Worm (Caenorhabditis elegans) whole organism, L4/young adult: ENCODE data around the gene clec-124.
"Not testable (repeated sequence)": the region's sequence is repeated elsewhere in the genome, so short reads cannot be mapped to it uniquely, and the experiment has no call there.

Experiments used
- W03F9.2 ChIP-seq: fragments of 150-350 bp; optimal IDR thresholded peaks from 2 replicates; lab custom pipeline; 2014; ENCODE audit warnings: missing biosample characterization, missing genetic modification characterization
- dao-5 ChIP-seq: sonication (generic microtip); optimal IDR thresholded peaks from 2 replicates; lab custom pipeline; 2016; ENCODE audit warnings: missing genotype, missing genetic modification characterization, moderate library complexity, missing compliant biosample characterization
- him-1 ChIP-seq: sonication (generic microtip); optimal IDR thresholded peaks from 2 replicates; lab custom pipeline; 2016; ENCODE audit warnings: missing genotype, missing genetic modification reagents, missing genetic modification characterization, missing compliant biosample characterization

clec-124 gene

DNA sequence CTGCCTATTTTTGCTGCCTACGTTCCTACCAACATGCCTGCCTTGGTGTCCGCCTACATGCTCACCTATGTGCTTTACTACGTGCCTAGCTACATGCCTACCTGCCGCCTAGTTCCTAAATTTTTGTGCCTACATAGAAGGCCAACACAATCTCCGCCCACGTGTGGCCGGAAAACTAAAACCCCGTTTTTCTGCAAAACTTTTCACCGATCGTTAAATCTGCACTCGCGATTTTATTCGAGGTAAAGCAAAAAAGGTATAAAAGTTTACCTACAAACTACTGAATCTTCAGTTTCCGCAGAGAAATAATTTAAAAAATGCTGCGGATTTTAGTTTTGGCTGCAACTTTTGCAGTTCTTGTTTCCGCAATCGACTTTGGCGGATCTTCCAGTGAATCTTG is at the start of gene clec-124:
clec-124 (plus strand) TSS at position 301 of the 400 bp plus-strand sequence.
- TF ChIP-seq dao-5 (tag; lab: Kevin White, UChicago) (no peak), him-1 (no peak), W03F9.2 (tag; lab: Kevin White, UChicago) (no peak)

DNA sequence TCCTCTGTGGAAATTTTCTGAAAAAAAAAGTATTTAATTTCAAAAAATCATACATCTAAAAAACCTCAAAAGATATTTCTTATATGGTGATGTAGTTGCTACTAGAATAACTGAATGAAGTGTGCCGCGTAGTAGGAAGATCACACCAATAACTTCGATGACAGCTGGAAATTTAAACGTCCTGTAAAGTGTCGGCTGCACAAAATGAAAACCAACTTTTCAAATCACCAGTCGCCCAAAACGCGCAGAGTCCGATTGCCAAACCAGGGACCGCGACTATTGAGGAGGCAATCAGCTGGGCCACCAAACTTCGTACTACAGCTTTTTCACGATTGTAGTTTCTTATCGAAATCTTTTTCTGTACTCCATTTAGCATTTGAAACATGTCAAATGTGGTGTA is 48.3 kb upstream of the clec-124 start, which contains the start of gene sri-48:
sri-48 (minus strand) TSS at position 101 of the 400 bp plus-strand sequence.
- not testable (repeated sequence) for TF ChIP-seq dao-5 (tag; lab: Kevin White, UChicago); him-1; W03F9.2 (tag; lab: Kevin White, UChicago)

DNA sequence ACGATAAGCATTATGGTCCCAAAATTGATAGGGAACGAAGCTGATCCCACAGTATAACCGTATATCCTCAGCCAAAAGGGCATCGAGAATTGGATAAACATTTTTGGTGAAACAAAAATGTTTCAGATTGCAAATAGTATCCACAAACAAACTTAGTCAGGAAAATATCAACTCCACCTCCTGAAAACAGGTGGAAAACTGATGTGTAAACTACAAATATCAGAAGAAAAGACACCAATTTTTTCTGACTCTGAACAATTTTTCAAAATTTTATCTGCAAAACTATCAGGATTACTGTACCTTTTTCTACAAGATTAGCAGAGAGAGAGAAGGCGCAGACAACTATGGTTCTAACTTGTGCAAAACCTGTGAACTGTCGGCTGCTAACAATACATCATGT is 47.0 kb upstream of the clec-124 start, which contains the start of gene sri-53:
sri-53 (minus strand) TSS at position 101 of the 400 bp plus-strand sequence.
- no peak for TF ChIP-seq him-1

DNA sequence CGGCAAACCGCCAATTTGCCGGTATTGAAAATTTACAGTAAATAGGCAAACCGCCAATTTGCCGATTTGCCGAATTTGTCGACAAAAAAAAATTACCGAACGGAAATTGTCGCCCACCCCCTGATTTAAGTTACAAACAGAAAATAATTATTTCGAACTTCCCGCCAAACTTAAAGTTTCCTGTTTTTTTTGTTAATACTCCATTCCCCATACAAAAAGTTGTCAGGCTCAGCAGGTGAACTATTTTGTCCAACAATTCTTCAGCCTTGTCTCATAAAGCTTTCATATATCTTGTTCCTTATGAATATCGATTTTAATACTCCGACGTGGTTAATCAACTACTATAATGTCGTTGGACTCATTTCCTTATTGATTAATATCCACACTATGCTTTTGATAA is 46.1 kb upstream of the clec-124 start, which contains the start of gene sri-50:
sri-50 (plus strand) TSS at position 301 of the 400 bp plus-strand sequence.
- TF ChIP-seq him-1, result no peak

DNA sequence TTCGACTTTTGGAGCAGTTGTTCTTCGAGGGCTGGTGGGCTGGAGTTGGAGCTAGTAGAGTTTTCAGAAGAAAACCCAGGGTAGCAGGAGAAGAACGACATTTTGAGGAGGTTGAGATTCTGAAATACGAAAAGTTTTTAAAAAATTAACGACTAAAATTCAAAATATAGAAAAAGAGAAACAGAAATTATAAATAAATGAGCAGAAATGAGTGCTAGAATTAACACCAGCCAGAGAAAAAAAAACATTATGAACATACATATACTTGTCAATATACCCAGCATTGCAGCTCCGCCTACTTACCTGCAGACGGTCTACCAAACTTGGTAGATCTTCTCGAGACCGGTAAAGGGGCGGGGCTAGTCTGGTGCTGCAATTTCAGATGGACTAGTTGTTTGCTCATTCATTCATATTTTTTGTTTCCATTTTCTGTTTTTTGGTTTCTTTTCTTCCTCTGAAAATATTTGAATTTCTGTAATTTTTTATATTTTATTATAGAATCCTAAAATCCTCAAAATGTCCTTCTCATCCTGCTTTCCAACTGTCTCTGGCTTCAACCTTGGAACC is 43.0 kb upstream of the clec-124 start, which contains the start of the genes ZC239.20 and ZC239.21:
ZC239.20 (minus strand) TSS at position 101 of the 567 bp plus-strand sequence.
ZC239.21 (plus strand) TSS at position 517 of the 567 bp plus-strand sequence.
- TF ChIP-seq W03F9.2 (tag; lab: Kevin White, UChicago) (no peak), dao-5 (tag; lab: Kevin White, UChicago) (no peak), him-1 (no peak)

DNA sequence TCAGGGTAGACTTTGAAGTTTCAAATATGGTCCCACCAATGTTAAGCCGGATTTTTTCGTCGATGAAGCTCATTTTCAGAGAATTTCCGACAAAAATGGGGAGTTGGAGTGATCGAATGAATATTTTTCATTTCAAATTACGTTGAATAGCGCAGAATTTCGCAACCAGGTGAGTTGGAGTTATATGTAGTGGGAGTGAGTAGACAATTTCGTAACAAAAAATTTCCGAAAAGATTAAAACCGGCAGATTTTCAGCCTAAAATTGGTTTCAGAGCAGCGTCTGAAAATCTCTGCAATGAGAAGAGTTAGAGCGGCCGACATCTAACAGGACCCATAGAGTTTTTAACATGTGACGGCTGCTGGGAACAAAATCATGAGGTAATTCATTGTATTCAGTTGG is 40.8 kb upstream of the clec-124 start, which contains the start of gene sdz-35:
sdz-35 (minus strand) TSS at position 101 of the 400 bp plus-strand sequence.
- no peak for TF ChIP-seq him-1
- no peak for TF ChIP-seq dao-5 (tag; lab: Kevin White, UChicago)
- no peak for TF ChIP-seq W03F9.2 (tag; lab: Kevin White, UChicago)

DNA sequence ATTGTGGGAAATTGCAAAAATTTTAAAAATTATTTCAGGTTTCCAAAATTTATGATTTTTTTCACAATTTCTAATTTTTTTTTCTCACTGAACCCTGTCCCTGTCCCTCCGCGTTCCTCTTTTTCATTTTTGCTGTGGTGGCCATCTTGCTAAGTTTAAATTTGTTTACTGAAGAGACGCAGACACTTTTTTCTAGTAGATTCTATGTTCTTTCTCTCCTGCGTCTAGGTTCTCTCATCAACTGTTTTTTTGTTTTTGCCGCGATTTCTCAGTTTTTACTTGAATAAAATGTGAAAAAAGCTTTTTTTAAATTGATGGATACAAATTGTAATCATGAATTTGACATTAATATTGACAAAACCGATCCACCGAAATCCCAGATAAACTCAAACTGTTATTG is 40.3 kb upstream of the clec-124 start, which contains the start of gene ZC239.6:
ZC239.6 (plus strand) TSS at position 381 of the 400 bp plus-strand sequence.
- TF ChIP-seq W03F9.2 (tag; lab: Kevin White, UChicago) (no peak), him-1 (no peak), dao-5 (tag; lab: Kevin White, UChicago) (no peak)

DNA sequence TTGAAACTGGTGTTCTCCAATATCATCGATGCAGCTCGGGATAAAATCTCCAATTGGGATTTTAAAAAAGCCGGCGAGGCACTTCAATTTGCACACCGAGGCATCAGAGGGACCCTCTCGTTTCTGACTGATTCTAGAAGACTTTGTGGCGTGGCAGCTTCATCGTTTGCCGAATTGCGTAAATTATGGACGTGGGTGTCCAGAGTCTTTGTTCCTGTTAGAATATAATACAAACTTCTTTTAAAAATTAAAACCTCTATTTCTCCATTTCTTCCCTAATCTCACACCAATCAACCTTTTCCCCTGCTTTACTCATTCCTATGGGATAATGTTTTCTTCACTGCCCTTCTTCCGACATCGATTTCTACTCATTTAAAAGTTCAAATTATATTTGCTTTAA is 39.1 kb upstream of the clec-124 start, which contains the start of gene ZC239.5:
ZC239.5 (plus strand) TSS at position 301 of the 400 bp plus-strand sequence.
- TF ChIP-seq dao-5 (tag; lab: Kevin White, UChicago) (no peak), W03F9.2 (tag; lab: Kevin White, UChicago) (no peak), him-1 (no peak)

DNA sequence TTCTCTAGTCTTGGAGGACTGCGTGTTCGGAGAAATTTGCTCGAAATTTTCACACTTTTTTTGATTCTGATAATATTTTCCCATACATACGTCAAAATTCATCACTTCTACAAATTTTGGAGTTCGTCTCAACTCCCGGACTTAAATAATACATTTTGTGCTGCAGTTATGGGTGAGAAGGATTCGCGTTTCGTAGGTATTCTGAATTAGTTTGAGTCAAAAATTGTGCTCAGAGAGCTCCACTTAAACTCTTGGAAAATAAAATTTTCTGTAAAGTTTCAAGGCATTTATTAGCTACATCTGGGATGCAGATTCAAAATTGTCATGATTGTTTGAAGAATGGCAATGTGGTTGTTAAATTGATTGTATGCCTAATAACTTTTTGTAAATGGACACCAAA is 35.6 kb upstream of the clec-124 start, which contains the start of gene ZC239.4:
ZC239.4 (plus strand) TSS at position 301 of the 400 bp plus-strand sequence.
- no peak for TF ChIP-seq dao-5 (tag; lab: Kevin White, UChicago)
- no peak for TF ChIP-seq W03F9.2 (tag; lab: Kevin White, UChicago)
- TF ChIP-seq him-1, result no peak

DNA sequence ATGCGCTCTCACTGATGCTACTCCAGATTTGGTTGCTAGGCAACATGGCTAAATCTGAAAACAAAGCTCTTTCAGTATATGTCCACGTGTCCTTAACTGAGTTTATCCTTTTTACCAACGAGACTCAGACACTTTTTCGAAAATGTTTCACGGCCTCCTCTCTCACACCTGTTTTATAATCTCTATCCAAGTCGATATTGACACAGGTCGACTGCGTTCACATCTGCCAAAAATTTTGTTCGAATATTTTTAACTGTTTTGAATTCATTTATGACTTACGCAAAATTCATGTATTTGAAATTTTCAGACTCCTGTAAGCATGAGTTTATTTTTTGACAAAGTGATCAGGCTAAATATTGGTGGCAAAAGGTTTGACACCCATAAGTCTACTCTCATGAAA is 33.7 kb upstream of the clec-124 start, which contains the start of gene ZC239.3:
ZC239.3 (plus strand) TSS at position 301 of the 400 bp plus-strand sequence.
- TF ChIP-seq dao-5 (tag; lab: Kevin White, UChicago); him-1; W03F9.2 (tag; lab: Kevin White, UChicago): not testable (repeated sequence)

DNA sequence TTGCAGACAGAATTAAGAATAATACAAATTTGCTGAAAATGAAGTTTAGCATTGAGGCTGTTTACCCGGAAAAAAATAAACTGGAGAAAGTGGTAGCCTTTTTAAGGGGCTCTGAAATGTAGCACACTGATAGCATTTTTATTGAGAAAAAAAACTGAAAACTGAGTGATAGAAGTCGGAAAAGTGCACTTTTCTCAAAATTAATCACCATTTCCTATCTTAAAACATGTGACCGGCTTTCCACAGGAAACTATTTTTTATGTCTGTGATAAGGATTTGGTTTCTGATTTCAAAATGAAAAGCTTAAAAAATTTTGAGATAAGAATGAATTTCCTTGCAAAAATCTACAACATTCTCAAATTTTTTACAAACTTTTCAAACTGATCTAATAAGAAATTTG is 28.8 kb upstream of the clec-124 start, which contains the start of gene ZC239.22:
ZC239.22 (minus strand) TSS at position 101 of the 400 bp plus-strand sequence.
- TF ChIP-seq dao-5 (tag; lab: Kevin White, UChicago) (no peak), him-1 (no peak), W03F9.2 (tag; lab: Kevin White, UChicago) (no peak)

DNA sequence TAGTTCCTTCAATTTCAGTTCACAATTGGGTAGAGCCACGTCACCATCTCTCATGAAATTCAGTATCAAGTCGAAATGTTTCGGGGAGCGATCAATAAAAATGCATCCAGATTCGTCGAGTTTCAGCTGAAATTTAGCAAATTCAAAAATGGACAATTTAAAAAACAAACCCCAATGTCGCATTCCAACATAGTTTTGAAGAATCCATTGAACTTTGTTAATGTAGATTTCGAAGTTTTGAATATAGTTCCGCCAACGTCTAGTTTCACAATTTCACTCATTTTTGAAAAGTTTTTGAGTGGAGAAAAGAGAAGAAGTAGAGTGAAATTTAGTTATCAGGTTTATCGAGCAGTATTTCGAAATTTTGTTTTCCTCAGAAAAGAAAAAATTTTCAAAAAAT is 27.8 kb upstream of the clec-124 start, which contains the start of gene ZC239.14:
ZC239.14 (minus strand) TSS at position 305 of the 400 bp plus-strand sequence.
- TF ChIP-seq dao-5 (tag; lab: Kevin White, UChicago), result no peak
- no peak for TF ChIP-seq W03F9.2 (tag; lab: Kevin White, UChicago)
- TF ChIP-seq him-1, result no peak

DNA sequence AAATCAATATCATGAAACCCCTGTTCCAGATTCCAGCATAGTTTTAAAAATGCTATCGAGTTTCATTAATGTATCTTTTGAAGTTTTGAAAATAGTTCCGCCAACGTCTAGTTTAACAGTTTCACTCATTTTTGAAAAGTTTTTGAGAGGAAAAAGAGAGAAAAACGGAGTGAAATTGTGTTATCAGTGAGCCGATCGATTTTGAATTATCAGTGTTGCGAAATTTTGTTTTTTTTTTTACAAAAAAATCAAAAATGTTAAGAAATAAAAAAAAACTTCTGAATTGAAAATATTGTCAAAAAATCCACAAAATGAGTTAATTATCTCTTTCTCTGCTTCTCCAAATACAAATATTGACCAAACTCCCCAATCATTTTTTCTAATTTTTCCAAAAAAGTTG is 26.8 kb upstream of the clec-124 start, which contains the start of gene ZC239.13:
ZC239.13 (minus strand) TSS at position 154 of the 400 bp plus-strand sequence.
- no peak for TF ChIP-seq him-1
- TF ChIP-seq W03F9.2 (tag; lab: Kevin White, UChicago), result no peak

DNA sequence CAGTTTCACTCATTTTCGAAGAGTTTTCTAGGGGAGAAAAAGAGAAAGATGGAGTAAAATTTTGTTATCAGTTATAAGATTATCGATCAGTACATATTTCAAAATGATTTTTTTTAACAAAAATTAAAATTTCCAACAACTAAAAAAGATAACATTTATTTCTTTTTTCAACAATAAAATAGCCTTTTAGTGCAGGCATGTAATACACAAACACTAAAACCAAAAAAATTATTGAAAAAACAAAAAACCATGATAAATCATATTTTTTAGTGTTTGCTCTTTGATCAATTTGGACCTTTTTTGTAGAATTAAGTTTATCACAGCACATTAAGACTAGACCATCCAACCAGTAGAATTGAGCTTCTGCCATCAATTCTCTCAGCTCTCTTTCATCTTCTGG is 24.9 kb upstream of the clec-124 start, which contains the start of gene ZC239.15:
ZC239.15 (minus strand) TSS at position 101 of the 400 bp plus-strand sequence.
- TF ChIP-seq him-1, result no peak
- no peak for TF ChIP-seq dao-5 (tag; lab: Kevin White, UChicago)
